Worm (Caenorhabditis elegans): Measurements from ENCODE around the gene perm-1.

perm-1 gene

DNA sequence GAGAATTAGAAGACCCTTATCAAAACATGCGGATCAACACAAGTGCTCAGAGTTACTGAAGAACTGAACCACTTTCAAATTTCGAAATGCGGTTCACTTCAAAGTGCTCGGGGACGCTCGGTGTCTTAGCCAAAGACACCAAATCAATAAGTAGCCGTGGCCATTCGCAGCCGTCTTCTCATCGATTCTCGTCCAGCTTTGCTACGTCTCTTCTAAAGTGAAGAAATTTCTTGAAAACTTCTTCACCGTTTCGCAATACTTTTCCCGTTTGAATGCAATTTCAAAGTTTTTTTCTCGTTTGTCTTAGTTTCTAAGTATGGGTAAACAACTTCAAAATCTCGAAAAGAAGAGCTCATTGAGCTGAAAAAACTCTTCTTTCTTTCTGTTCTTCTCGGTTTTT is 4.3 kb downstream of the perm-1 start:
- TF ChIP-seq ceh-48 (tag; optimal IDR thresholded peaks at IDR 0.05) (peak; percentile 92), unc-42 (tag; optimal IDR thresholded peaks at IDR 0.05) (no peak)

DNA sequence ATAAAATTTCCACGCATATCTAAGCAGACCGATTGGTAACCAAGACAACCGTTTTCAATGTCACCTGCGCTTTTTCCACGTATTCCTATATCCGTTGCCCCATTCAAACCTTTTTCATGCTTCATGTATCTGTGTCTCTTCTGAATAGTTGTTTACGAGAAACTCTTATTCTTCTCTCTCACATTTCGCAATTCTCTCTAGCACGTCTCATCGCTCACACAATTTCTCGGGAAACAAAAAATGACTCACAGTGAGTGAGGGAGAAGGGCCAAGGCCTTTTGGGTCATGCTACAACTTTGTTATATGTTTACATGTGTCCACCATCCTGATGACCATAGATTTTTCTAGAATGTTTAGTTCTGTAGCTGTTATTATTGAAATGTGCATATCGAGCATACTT is 6.7 kb downstream of the perm-1 start:
- peak; percentile 16 for TF ChIP-seq unc-42 (tag; optimal IDR thresholded peaks at IDR 0.05)
- peak; percentile 19 for TF ChIP-seq unc-55 (GFP tag; optimal IDR thresholded peaks at IDR 0.05)
- TF ChIP-seq pha-4 (tag; optimal IDR thresholded peaks at IDR 0.05), result no peak
- no peak for TF ChIP-seq fkh-6 (tag; optimal IDR thresholded peaks at IDR 0.05)
- TF ChIP-seq sox-2 (GFP tag; IDR thresholded peaks at IDR 0.05), result no peak
- TF ChIP-seq ceh-22 (tag; optimal IDR thresholded peaks at IDR 0.05), result no peak
- TF ChIP-seq unc-3 (GFP tag; conservative IDR thresholded peaks at IDR 0.05), result no peak
- TF ChIP-seq unc-3 (tag; optimal IDR thresholded peaks at IDR 0.05), result no peak
- TF ChIP-seq dmd-4 (tag; optimal IDR thresholded peaks at IDR 0.05; ENCODE audit: borderline replicate concordance), result no peak
- no peak for TF ChIP-seq fax-1 (tag; optimal IDR thresholded peaks at IDR 0.05)
- no peak for TF ChIP-seq dve-1 (tag; optimal IDR thresholded peaks at IDR 0.05)

DNA sequence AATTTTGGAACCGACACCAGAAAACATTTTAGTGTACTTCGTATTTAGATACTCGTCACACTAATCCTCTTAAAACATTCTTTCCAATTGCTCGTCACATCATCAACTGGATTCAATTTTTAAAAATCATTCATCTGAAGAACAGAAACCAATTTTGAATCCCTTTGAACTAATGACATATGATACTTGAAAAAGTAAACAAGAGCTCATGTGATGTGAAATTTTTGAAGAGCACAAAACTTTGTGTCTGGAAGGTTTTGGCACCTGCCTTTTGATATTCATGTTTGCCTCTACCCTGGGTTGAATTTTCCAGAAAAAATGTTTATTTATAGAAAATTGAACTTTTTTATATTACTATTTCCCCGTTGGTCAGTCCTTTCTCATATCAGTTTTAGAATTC is 8.1 kb downstream of the perm-1 start:
- TF ChIP-seq pax-1 (tag; optimal IDR thresholded peaks at IDR 0.05), result no peak
- TF ChIP-seq syd-9 (tag; optimal IDR thresholded peaks at IDR 0.05), result no peak

DNA sequence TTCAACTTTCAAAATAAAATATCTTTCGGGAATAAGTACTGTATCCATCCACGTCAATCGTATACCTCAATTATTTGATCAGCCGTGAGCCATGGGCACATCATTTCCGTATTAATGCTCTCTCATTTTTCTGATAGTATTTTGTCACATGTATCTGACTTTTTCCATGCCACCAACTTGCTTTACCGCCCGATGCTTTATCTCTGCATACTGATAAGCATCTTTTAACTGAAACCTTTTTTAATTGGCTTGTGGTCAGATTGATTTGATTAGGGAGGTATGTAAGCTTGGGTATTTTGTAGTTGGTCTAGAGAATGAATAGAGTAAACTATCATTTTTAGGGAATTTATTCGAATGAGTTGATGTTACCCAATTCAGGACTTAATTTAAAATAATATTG is 8.7 kb downstream of the perm-1 start:
- no peak for TF ChIP-seq unc-3 (GFP tag; conservative IDR thresholded peaks at IDR 0.05)
- TF ChIP-seq unc-3 (tag; optimal IDR thresholded peaks at IDR 0.05), result no peak
- no peak for TF ChIP-seq T23F11.4 (GFP tag; optimal IDR thresholded peaks at IDR 0.05)
- no peak for TF ChIP-seq syd-9 (tag; optimal IDR thresholded peaks at IDR 0.05)
- TF ChIP-seq C08G9.2 (tag; optimal IDR thresholded peaks at IDR 0.05), result no peak
- no peak for TF ChIP-seq che-1 (tag; optimal IDR thresholded peaks at IDR 0.05)
- TF ChIP-seq ceh-30 (tag; optimal IDR thresholded peaks at IDR 0.05), result no peak
- no peak for TF ChIP-seq pat-9 (tag; optimal IDR thresholded peaks at IDR 0.05)
- no peak for TF ChIP-seq dve-1 (tag; optimal IDR thresholded peaks at IDR 0.05)
- no peak for TF ChIP-seq elt-2 (tag; optimal IDR thresholded peaks at IDR 0.05)
- TF ChIP-seq zip-5 (tag; optimal IDR thresholded peaks at IDR 0.05), result no peak
- TF ChIP-seq K02D7.2 (tag; optimal IDR thresholded peaks at IDR 0.05), result no peak
- no peak for TF ChIP-seq pha-2 (tag; optimal IDR thresholded peaks at IDR 0.05)
- no peak for TF ChIP-seq F13H6.1 (tag; optimal IDR thresholded peaks at IDR 0.05)
- no peak for TF ChIP-seq ceh-48 (tag; optimal IDR thresholded peaks at IDR 0.05)

DNA sequence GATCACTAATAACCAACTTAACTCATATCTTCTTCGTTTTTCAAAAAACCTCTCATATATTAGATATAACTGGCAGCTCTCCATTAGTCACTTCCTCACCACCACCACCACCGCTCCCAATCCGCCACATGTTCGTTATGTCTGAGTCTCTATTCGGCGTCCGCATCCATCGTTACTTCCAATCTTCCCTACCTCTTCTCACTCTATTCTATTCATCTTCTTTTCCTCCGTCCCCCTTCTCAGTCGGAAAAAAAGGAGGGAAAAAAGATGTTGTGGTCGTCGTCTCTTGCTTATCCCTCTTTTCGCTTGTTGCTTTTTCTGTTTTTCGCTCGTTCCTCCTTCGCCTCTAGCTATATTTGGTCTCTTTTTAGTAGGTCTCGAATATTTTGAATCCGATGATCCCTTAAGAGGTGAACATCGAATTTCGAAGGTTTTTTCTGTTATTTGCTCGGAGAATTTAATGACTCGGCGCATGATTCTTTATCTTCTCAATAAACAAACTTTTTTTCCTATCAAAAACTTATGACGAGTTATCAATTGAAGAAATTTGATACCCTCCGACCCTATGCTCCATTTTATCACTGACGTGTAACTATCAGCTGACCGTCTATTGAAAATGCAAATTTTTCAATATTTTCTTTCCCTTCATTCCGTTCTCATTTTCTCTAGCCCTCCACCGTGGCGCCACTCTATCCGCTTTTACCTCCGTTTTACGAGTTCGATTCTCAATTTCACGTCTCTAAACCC is 11.4 kb downstream of the perm-1 start:
- TF ChIP-seq ceh-30 (tag; optimal IDR thresholded peaks at IDR 0.05) (no peak), ceh-31 (tag; optimal IDR thresholded peaks at IDR 0.05) (peak; percentile 57), pros-1 (tag; optimal IDR thresholded peaks at IDR 0.05) (peak; percentile 55), hlh-30 (tag; optimal IDR thresholded peaks at IDR 0.05; ENCODE audit: insufficient read depth) (no peak), T23F11.4 (GFP tag; optimal IDR thresholded peaks at IDR 0.05) (no peak), ceh-24 (tag; optimal IDR thresholded peaks at IDR 0.05) (no peak), ceh-34 (tag; optimal IDR thresholded peaks at IDR 0.05) (no peak), ttx-3 (tag; optimal IDR thresholded peaks at IDR 0.05) (no peak), madf-2 (tag; optimal IDR thresholded peaks at IDR 0.05) (no peak), dve-1 (tag; optimal IDR thresholded peaks at IDR 0.05) (no peak), sox-4 (tag; optimal IDR thresholded peaks at IDR 0.05) (no peak), nfya-1 (tag; optimal IDR thresholded peaks at IDR 0.05) (peak; percentile 21), fkh-6 (tag; optimal IDR thresholded peaks at IDR 0.05) (no peak), ceh-18 (tag; optimal IDR thresholded peaks at IDR 0.05) (peak; percentile 38), hlh-13 (GFP tag; optimal IDR thresholded peaks at IDR 0.05) (no peak), ceh-19 (GFP tag; optimal IDR thresholded peaks at IDR 0.05) (no peak), hlh-15 (tag; optimal IDR thresholded peaks at IDR 0.05) (no peak), C08G9.2 (tag; optimal IDR thresholded peaks at IDR 0.05) (peak; percentile 23), K02D7.2 (tag; optimal IDR thresholded peaks at IDR 0.05) (no peak), unc-86 (tag; optimal IDR thresholded peaks at IDR 0.05) (no peak), pha-2 (tag; optimal IDR thresholded peaks at IDR 0.05) (no peak), ama-1 (optimal IDR thresholded peaks at IDR 0.05) (no peak), pat-9 (tag; optimal IDR thresholded peaks at IDR 0.05) (no peak), unc-42 (tag; optimal IDR thresholded peaks at IDR 0.05) (peak; percentile 42), ahr-1 (tag; optimal IDR thresholded peaks at IDR 0.05) (no peak), ceh-22 (tag; optimal IDR thresholded peaks at IDR 0.05) (no peak), rnt-1 (tag; optimal IDR thresholded peaks at IDR 0.05) (peak; percentile 17), tbx-2 (tag; optimal IDR thresholded peaks at IDR 0.05) (peak; percentile 47), lim-6 (tag; optimal IDR thresholded peaks at IDR 0.05) (no peak), elt-2 (tag; optimal IDR thresholded peaks at IDR 0.05) (peak; percentile 50)

Measured in whole organism, late embryonic.